Worm (Caenorhabditis elegans) whole organism, early embryonic: ENCODE measurements around the gene nhx-4.
A peak's percentile ranks its signal among the peaks of the same experiment; 100 is the strongest.

Source experiments
- B0310.2 ChIP-seq: sonication (generic microtip); optimal IDR thresholded peaks from 2 replicates; lab custom pipeline; 2016; ENCODE audit warnings: mild to moderate bottlenecking, missing genetic modification characterization, missing compliant biosample characterization
- F13C5.2 ChIP-seq: sonication (generic microtip); optimal IDR thresholded peaks from 2 replicates; lab custom pipeline; 2017; ENCODE audit warnings: mild to moderate bottlenecking, missing genetic modification characterization, inconsistent platforms, missing compliant biosample characterization
- aly-1 ChIP-seq: sonication (generic microtip); optimal IDR thresholded peaks from 2 replicates; lab custom pipeline; 2016; ENCODE audit warnings: missing genetic modification characterization, missing compliant biosample characterization
- ama-1 ChIP-seq: fragments of 150-350 bp; optimal IDR thresholded peaks from 2 replicates; lab custom pipeline; 2014
- ceh-13 ChIP-seq: fragments of 200-800 bp; sonication (Bioruptor generic); optimal IDR thresholded peaks from 2 replicates; lab custom pipeline; 2018; ENCODE audit warnings: mild to moderate bottlenecking, missing genetic modification characterization, missing compliant biosample characterization
- ceh-36 ChIP-seq: sonication (generic microtip); optimal IDR thresholded peaks from 2 replicates; lab custom pipeline; 2016; ENCODE audit warnings: missing genetic modification characterization, inconsistent platforms, missing compliant biosample characterization
- ets-7 ChIP-seq: sonication (generic microtip); optimal IDR thresholded peaks from 2 replicates; lab custom pipeline; 2016; ENCODE audit warnings: missing genotype, missing genetic modification characterization, missing compliant biosample characterization
- flt-1 ChIP-seq: fragments of 200-800 bp; sonication (Bioruptor generic); IDR thresholded peaks from 2 replicates; pipeline ENCODE4 v1.3.6; 2022; ENCODE audit warnings: missing genetic modification characterization, missing compliant biosample characterization
- hmbx-1 ChIP-seq: sonication (generic microtip); optimal IDR thresholded peaks from 2 replicates; lab custom pipeline; 2016; ENCODE audit warnings: mild to moderate bottlenecking, missing genetic modification characterization, missing compliant biosample characterization
- hmg-4 ChIP-seq: fragments of 200-800 bp; sonication (Bioruptor generic); optimal IDR thresholded peaks from 2 replicates; lab custom pipeline; 2018; ENCODE audit warnings: mild to moderate bottlenecking, missing genetic modification characterization, missing compliant biosample characterization
- hnd-1 ChIP-seq: sonication (generic microtip); optimal IDR thresholded peaks from 2 replicates; lab custom pipeline; 2016; ENCODE audit warnings: missing genetic modification characterization, missing compliant biosample characterization
- pes-1 ChIP-seq: fragments of 200-800 bp; sonication (Bioruptor generic); IDR thresholded peaks from 2 replicates; pipeline ENCODE4 v1.3.6; 2022; ENCODE audit warnings: missing genetic modification reagents, missing genetic modification characterization, missing compliant biosample characterization
- scrt-1 ChIP-seq: fragments of 200-800 bp; sonication (Bioruptor generic); IDR thresholded peaks from 2 replicates; pipeline ENCODE4 v1.3.6; 2022; ENCODE audit warnings: missing genetic modification characterization, missing compliant biosample characterization
- sea-1 ChIP-seq: fragments of 200-800 bp; sonication (Bioruptor generic); conservative IDR thresholded peaks from 2 replicates; pipeline ENCODE4 v1.3.6; 2022; ENCODE audit warnings: missing genetic modification characterization, missing compliant biosample characterization
- tbx-11 ChIP-seq: fragments of 200-800 bp; sonication (Bioruptor generic); IDR thresholded peaks from 2 replicates; pipeline ENCODE4 v1.3.6; 2022; ENCODE audit warnings: missing genetic modification characterization, missing compliant biosample characterization
- tbx-37 ChIP-seq: fragments of 200-800 bp; sonication (Bioruptor generic); conservative IDR thresholded peaks from 2 replicates; pipeline ENCODE4 v1.3.6; 2022; ENCODE audit warnings: missing genetic modification reagents, missing genetic modification characterization, missing compliant biosample characterization
- tra-4 ChIP-seq: sonication (generic microtip); optimal IDR thresholded peaks from 2 replicates; lab custom pipeline; 2017; ENCODE audit warnings: missing genetic modification characterization, missing compliant biosample characterization

The nhx-4 gene

DNA sequence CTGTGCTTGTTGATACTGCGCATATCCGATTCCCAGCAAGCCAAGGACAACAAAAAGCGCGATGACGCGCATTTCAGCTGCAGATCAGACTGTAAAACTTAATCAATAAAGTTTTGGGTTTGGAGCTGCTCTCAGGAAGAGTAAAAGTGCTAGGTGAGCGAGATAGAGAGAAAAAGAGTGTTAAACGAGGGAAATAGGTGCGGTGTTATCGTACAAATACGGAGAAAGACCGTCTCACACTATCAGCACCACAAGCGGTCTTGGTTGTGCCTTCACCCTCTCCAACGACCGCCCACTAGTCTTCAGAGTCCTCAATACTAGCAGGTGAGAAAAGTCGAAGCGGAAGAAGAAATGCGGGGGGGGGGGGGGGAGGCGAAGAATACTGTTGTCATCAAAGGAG lies 14.5 kb downstream of the nhx-4 start, which contains the start of gene F14B8.5:
F14B8.5 (minus strand) TSS at position 127 of the 400 bp plus-strand sequence.
- no peak for TF ChIP-seq hnd-1 (tag; lab: Kevin White, UChicago)

DNA sequence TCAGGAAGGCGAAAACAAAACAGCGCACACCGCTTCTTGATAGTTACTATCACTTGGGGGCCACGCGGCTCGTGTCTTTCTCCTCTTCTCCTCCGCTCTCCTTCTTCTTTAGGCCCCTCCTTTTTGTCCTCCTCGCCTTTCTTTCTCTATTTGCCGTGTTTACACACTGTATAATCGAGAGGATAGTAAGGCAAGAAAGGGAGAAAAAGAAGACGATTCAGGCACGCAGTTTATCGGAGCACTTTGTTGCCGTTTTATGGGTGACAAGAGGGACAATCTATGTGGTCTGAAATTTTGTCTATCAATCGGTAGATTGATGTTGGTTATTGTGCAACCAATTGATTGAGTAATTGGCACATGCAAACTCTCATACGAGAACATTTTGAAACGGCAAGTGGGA lies 18.0 kb downstream of the nhx-4 start, which contains the start of gene F14B8.6:
F14B8.6 (minus strand) TSS at position 292 of the 400 bp plus-strand sequence.
- TF ChIP-seq hmbx-1 (tag; lab: Kevin White, UChicago) = no peak
- TF ChIP-seq hmg-4 (GFP tag; lab: Kevin White, UChicago) = peak; percentile 22
- TF ChIP-seq ets-7 (tag; lab: Kevin White, UChicago) = no peak
- TF ChIP-seq ceh-36 (tag; lab: Kevin White, UChicago) = no peak
- TF ChIP-seq tbx-37 (GFP tag; lab: Robert Waterston, UW) = no peak

DNA sequence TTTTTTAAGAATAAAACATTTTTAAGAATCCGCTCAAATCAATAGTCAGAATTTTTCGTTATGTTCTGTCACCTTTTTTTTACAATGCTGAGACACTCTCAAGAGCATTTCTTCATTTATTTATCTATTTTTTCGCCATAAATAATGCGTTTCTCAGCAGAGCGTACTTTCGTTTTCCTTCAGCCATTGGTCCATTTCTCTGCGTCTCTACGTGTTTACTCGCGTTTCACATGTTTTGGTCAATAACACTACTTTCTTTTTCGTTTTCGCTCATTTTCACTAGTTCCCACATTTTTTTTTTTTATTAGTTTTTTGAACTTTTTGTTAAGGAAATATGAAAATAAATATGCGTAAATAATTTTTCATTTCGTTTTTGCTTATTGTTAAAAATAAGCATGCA lies 20.4 kb downstream of the nhx-4 start:
- TF ChIP-seq scrt-1 (GFP tag; lab: Robert Waterston, UW) (no peak), hmbx-1 (tag; lab: Kevin White, UChicago) (no peak), tbx-11 (GFP tag; lab: Robert Waterston, UW) (no peak), tra-4 (tag; lab: Kevin White, UChicago) (no peak), flt-1 (GFP tag; lab: Robert Waterston, UW) (no peak), ets-7 (tag; lab: Kevin White, UChicago) (no peak), tbx-37 (GFP tag; lab: Robert Waterston, UW) (no peak), F13C5.2 (tag; lab: Kevin White, UChicago) (no peak), ceh-36 (tag; lab: Kevin White, UChicago) (no peak), pes-1 (GFP tag; lab: Robert Waterston, UW) (no peak)

DNA sequence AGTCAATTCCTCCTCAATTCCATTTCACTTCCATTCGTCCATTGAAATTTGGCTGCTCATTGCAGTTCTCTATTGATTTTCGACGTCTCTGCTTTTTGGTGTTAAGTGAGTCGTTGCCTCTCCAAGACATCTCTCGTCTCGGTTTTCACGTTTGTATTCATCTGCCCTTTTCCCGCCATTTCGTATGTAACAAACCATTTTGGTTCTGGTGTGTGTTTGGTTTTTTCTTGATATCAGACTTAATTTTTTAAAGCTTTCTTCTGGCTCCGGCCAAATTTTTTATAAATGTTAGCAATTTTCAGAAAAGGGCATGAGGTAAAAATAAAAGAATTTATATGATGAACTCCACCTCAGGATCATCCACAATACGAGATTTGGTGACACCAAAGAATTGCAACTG lies 21.3 kb downstream of the nhx-4 start, which contains the start of gene C16E9.2:
C16E9.2 (plus strand) TSS at position 301 of the 400 bp plus-strand sequence.
- TF ChIP-seq ceh-36 (tag; lab: Kevin White, UChicago) = no peak
- no peak for TF ChIP-seq scrt-1 (GFP tag; lab: Robert Waterston, UW)
- no peak for TF ChIP-seq tbx-11 (GFP tag; lab: Robert Waterston, UW)
- TF ChIP-seq sea-1 = no peak
- no peak for TF ChIP-seq tra-4 (tag; lab: Kevin White, UChicago)
- TF ChIP-seq ceh-13 (GFP tag; lab: Kevin White, UChicago) = no peak
- no peak for TF ChIP-seq hmbx-1 (tag; lab: Kevin White, UChicago)
- TF ChIP-seq B0310.2 (tag; lab: Kevin White, UChicago) = no peak
- TF ChIP-seq F13C5.2 (tag; lab: Kevin White, UChicago) = no peak
- TF ChIP-seq pes-1 (GFP tag; lab: Robert Waterston, UW) = no peak
- TF ChIP-seq tbx-37 (GFP tag; lab: Robert Waterston, UW) = no peak
- no peak for TF ChIP-seq ama-1 (lab: Kevin White, UChicago)
- no peak for TF ChIP-seq ets-7 (tag; lab: Kevin White, UChicago)
- no peak for TF ChIP-seq hnd-1 (tag; lab: Kevin White, UChicago)
- TF ChIP-seq aly-1 = no peak
- no peak for TF ChIP-seq hmg-4 (GFP tag; lab: Kevin White, UChicago)
- TF ChIP-seq flt-1 (GFP tag; lab: Robert Waterston, UW) = no peak

DNA sequence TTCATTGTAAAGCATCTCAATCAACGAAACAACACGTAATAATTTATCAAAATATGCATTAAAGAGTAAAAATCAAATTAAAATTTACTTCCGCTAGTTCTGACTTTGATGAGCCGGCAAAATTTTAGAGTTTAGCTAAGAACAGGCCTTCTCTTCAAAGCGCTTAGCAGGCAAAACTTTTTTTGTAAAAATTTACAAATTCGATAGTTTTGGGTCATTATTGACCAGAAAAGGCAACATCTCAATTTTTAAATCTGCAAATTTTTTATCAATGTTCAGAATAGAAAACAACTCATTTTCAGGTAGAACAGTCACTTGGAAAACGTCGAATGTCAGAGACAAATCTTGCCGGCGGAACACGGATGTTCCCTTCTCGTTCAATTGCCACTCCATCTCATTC lies 23.7 kb downstream of the nhx-4 start:
- TF ChIP-seq tra-4 (tag; lab: Kevin White, UChicago) = no peak
- TF ChIP-seq scrt-1 (GFP tag; lab: Robert Waterston, UW) = no peak
- no peak for TF ChIP-seq hmg-4 (GFP tag; lab: Kevin White, UChicago)
- TF ChIP-seq ama-1 (lab: Kevin White, UChicago) = no peak
- TF ChIP-seq ceh-13 (GFP tag; lab: Kevin White, UChicago) = no peak
- TF ChIP-seq tbx-37 (GFP tag; lab: Robert Waterston, UW) = no peak
- TF ChIP-seq ceh-36 (tag; lab: Kevin White, UChicago) = no peak
- no peak for TF ChIP-seq F13C5.2 (tag; lab: Kevin White, UChicago)
- no peak for TF ChIP-seq ets-7 (tag; lab: Kevin White, UChicago)
- TF ChIP-seq pes-1 (GFP tag; lab: Robert Waterston, UW) = no peak
- TF ChIP-seq sea-1 = no peak
- TF ChIP-seq hmbx-1 (tag; lab: Kevin White, UChicago) = no peak
- TF ChIP-seq aly-1 = no peak
- TF ChIP-seq tbx-11 (GFP tag; lab: Robert Waterston, UW) = no peak
- no peak for TF ChIP-seq flt-1 (GFP tag; lab: Robert Waterston, UW)
- TF ChIP-seq B0310.2 (tag; lab: Kevin White, UChicago) = no peak
- no peak for TF ChIP-seq hnd-1 (tag; lab: Kevin White, UChicago)

DNA sequence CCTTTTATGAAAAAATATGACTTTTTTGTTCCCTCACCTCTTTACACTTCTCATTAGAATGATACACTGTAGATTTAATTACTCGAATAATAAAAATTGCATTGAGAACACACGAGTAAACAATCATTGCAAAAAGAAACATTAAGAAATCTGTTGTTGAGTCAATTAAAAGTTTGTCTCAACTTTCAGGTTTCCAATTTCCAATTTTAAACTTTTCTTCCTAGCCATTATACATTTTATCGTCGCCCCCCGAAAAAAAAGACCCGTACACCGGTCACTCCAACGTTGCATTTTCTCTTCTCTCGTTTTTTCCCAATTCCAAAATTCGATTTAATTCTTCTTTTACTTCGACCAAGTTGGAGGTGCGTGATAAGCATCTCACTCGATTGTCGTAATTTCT lies 25.8 kb downstream of the nhx-4 start, which contains the start of gene C16E9.1:
C16E9.1 (plus strand) TSS at position 301 of the 400 bp plus-strand sequence.
- TF ChIP-seq tbx-37 (GFP tag; lab: Robert Waterston, UW) = no peak
- no peak for TF ChIP-seq flt-1 (GFP tag; lab: Robert Waterston, UW)
- TF ChIP-seq hmg-4 (GFP tag; lab: Kevin White, UChicago) = no peak
- no peak for TF ChIP-seq ama-1 (lab: Kevin White, UChicago)
- no peak for TF ChIP-seq hnd-1 (tag; lab: Kevin White, UChicago)
- no peak for TF ChIP-seq B0310.2 (tag; lab: Kevin White, UChicago)

DNA sequence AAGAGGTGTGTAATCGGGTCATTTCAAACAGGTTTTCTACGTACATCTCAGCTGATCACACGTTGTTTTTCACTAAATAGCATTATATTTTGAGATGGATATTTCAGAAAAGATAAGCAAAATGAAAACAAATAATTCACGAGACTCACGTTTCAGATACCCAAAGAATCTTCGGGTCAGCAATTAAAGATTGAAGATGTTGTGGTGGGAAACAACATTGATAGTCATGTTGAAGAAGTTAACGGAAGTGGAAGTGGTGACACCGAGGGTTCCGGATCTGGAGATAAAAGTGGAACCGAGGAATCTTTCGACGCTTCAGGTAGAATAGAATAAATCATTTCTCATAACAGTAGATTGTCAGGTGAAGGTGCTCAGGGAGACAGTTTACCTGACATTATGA lies 26.7 kb downstream of the nhx-4 start:
- TF ChIP-seq tbx-37 (GFP tag; lab: Robert Waterston, UW) = no peak
- TF ChIP-seq F13C5.2 (tag; lab: Kevin White, UChicago) = no peak
- TF ChIP-seq flt-1 (GFP tag; lab: Robert Waterston, UW) = no peak
- no peak for TF ChIP-seq aly-1
- TF ChIP-seq tra-4 (tag; lab: Kevin White, UChicago) = no peak
- TF ChIP-seq ama-1 (lab: Kevin White, UChicago) = no peak
- TF ChIP-seq hnd-1 (tag; lab: Kevin White, UChicago) = no peak
- no peak for TF ChIP-seq hmbx-1 (tag; lab: Kevin White, UChicago)
- no peak for TF ChIP-seq scrt-1 (GFP tag; lab: Robert Waterston, UW)
- TF ChIP-seq ceh-13 (GFP tag; lab: Kevin White, UChicago) = no peak
- TF ChIP-seq B0310.2 (tag; lab: Kevin White, UChicago) = no peak
- TF ChIP-seq hmg-4 (GFP tag; lab: Kevin White, UChicago) = no peak
- no peak for TF ChIP-seq tbx-11 (GFP tag; lab: Robert Waterston, UW)
- TF ChIP-seq ceh-36 (tag; lab: Kevin White, UChicago) = no peak
- no peak for TF ChIP-seq sea-1
